Worm (Caenorhabditis elegans) whole organism, L3 larva: ENCODE measurements around the gene nhr-35.

Experiments used
- aly-2 ChIP-seq: fragments of 150-350 bp; optimal IDR thresholded peaks from 2 replicates; lab custom pipeline; 2014; ENCODE audit warnings: missing biosample characterization, missing genetic modification characterization
- ama-1 ChIP-seq: fragments of 150-350 bp; optimal IDR thresholded peaks from 2 replicates; lab custom pipeline; 2018
- egl-27 ChIP-seq: sonication (generic microtip); optimal IDR thresholded peaks from 4 replicates; lab custom pipeline; 2017; ENCODE audit warnings: missing biosample characterization, missing genetic modification reagents, missing genetic modification characterization
- elt-1 ChIP-seq: fragments of 150-350 bp; optimal IDR thresholded peaks from 2 replicates; lab custom pipeline; 2014; ENCODE audit warnings: missing biosample characterization, missing genetic modification characterization
- lin-15B ChIP-seq: fragments of 150-350 bp; optimal IDR thresholded peaks from 2 replicates; lab custom pipeline; 2014; ENCODE audit warnings: missing biosample characterization, missing genetic modification characterization
- nfya-1 ChIP-seq: sonication (generic microtip); optimal IDR thresholded peaks from 2 replicates; lab custom pipeline; 2017; ENCODE audit warnings: missing genetic modification characterization, mild to moderate bottlenecking, missing compliant biosample characterization, antibody characterized with exemption, moderate library complexity; ENCODE audit not compliant: insufficient read depth
- pha-4 ChIP-seq: fragments of 150-350 bp; optimal IDR thresholded peaks from 2 replicates; lab custom pipeline; 2014; ENCODE audit warnings: missing biosample characterization, missing genetic modification reagents, missing genetic modification characterization
- skn-1 ChIP-seq: fragments of 150-350 bp; optimal IDR thresholded peaks from 2 replicates; lab custom pipeline; 2014; ENCODE audit warnings: missing biosample characterization, missing genetic modification characterization
- snpc-4 ChIP-seq: fragments of 150-350 bp; optimal IDR thresholded peaks from 2 replicates; lab custom pipeline; 2014; ENCODE audit warnings: missing biosample characterization, missing genetic modification characterization
- tbx-2 ChIP-seq: sonication (generic microtip); optimal IDR thresholded peaks from 2 replicates; lab custom pipeline; 2016; ENCODE audit warnings: mild to moderate bottlenecking, missing genetic modification characterization, missing compliant biosample characterization
- ztf-11 ChIP-seq: fragments of 150-350 bp; optimal IDR thresholded peaks from 2 replicates; lab custom pipeline; 2014; ENCODE audit warnings: missing biosample characterization, missing genetic modification characterization

DNA sequence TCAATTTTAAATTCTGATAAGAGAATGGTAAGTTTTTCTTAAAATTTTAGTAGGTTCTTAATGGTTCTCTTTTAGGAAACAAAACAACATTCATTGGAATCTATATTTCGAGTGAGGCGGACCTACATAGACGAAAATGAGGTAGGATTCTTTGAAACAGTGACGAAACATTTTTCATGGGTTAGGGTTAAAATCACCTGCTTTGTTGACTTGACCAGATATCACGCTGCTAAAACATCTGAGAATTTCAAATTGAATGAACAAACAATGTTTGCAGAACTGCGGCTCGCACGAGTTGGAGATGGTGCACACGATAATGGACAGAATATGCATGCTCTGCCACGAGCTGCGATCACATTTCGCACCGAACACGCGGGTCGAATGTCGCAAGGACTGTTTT, 29.8 kb downstream of the nhr-35 start:
- TF ChIP-seq snpc-4 (no peak), elt-1 (tag; lab: Kevin White, UChicago) (no peak), nfya-1 (no peak), tbx-2 (tag; lab: Kevin White, UChicago) (no peak), aly-2 (tag; lab: Kevin White, UChicago) (no peak), ama-1 (no peak), egl-27 (tag; lab: Kevin White, UChicago) (no peak), lin-15B (tag; lab: Kevin White, UChicago) (no peak), pha-4 (no peak), skn-1 (tag; lab: Kevin White, UChicago) (no peak), ztf-11 (no peak)
